Worm (Caenorhabditis elegans) whole organism, mixed stage, embryonic: ENCODE data around the gene flp-6.
A peak's percentile ranks its signal among the peaks of the same experiment; 100 is the strongest.

Source experiments
- M03D4.4 ChIP-seq: sonication (generic microtip); optimal IDR thresholded peaks from 2 replicates; lab custom pipeline; 2017; ENCODE audit warnings: mild to moderate bottlenecking, missing genetic modification characterization, missing compliant biosample characterization
- bed-3 ChIP-seq: fragments of 200-800 bp; sonication (Bioruptor generic); optimal IDR thresholded peaks from 3 replicates; lab custom pipeline; 2018; ENCODE audit warnings: mild to moderate bottlenecking, missing genetic modification characterization, moderate library complexity, missing compliant biosample characterization
- blmp-1 ChIP-seq: fragments of 150-350 bp; optimal IDR thresholded peaks from 2 replicates; lab custom pipeline; 2014; ENCODE audit warnings: missing biosample characterization, missing genetic modification characterization
- ceh-39 ChIP-seq: fragments of 150-350 bp; optimal IDR thresholded peaks from 2 replicates; lab custom pipeline; 2014; ENCODE audit warnings: missing biosample characterization, missing genetic modification characterization
- ceh-43 ChIP-seq: fragments of 200-800 bp; sonication (Bioruptor generic); optimal IDR thresholded peaks from 2 replicates; lab custom pipeline; 2018; ENCODE audit warnings: mild to moderate bottlenecking, missing genetic modification characterization, moderate library complexity, missing compliant biosample characterization
- ceh-83 ChIP-seq: fragments of 200-800 bp; sonication (Bioruptor generic); optimal IDR thresholded peaks from 2 replicates; lab custom pipeline; 2018; ENCODE audit warnings: mild to moderate bottlenecking, missing genetic modification characterization, missing compliant biosample characterization
- ces-1 ChIP-seq: fragments of 150-350 bp; optimal IDR thresholded peaks from 2 replicates; lab custom pipeline; 2014; ENCODE audit warnings: missing biosample characterization, missing genetic modification reagents, missing genetic modification characterization
- cnd-1 ChIP-seq: fragments of 200-800 bp; sonication (Bioruptor generic); optimal IDR thresholded peaks from 2 replicates; lab custom pipeline; 2018; ENCODE audit warnings: mild to moderate bottlenecking, missing genetic modification characterization, missing compliant biosample characterization
- drap-1 ChIP-seq: fragments of 200-800 bp; sonication (Bioruptor generic); optimal IDR thresholded peaks from 3 replicates; lab custom pipeline; 2018; ENCODE audit warnings: mild to moderate bottlenecking, missing genetic modification characterization, missing compliant biosample characterization
- elt-1 ChIP-seq: sonication (generic microtip); optimal IDR thresholded peaks from 2 replicates; lab custom pipeline; 2017; ENCODE audit warnings: missing genetic modification characterization, mild to moderate bottlenecking, missing compliant biosample characterization, antibody characterized with exemption, moderate library complexity, borderline replicate concordance; ENCODE audit not compliant: insufficient read depth
- elt-3 ChIP-seq: fragments of 150-350 bp; optimal IDR thresholded peaks from 2 replicates; lab custom pipeline; 2014; ENCODE audit warnings: missing biosample characterization, missing genetic modification characterization
- flh-1 ChIP-seq: fragments of 200-800 bp; sonication (Bioruptor generic); optimal IDR thresholded peaks from 2 replicates; lab custom pipeline; 2018; ENCODE audit warnings: mild to moderate bottlenecking, missing genetic modification characterization, moderate library complexity, missing compliant biosample characterization
- ham-2 ChIP-seq: fragments of 200-800 bp; sonication (Bioruptor generic); optimal IDR thresholded peaks from 2 replicates; lab custom pipeline; 2018; ENCODE audit warnings: mild to moderate bottlenecking, missing genetic modification characterization, missing compliant biosample characterization
- hlh-1 ChIP-seq: fragments of 150-350 bp; optimal IDR thresholded peaks from 2 replicates; lab custom pipeline; 2014; ENCODE audit warnings: missing biosample characterization, missing genetic modification reagents, missing genetic modification characterization
- lin-13 ChIP-seq: fragments of 150-350 bp; optimal IDR thresholded peaks from 2 replicates; lab custom pipeline; 2014; ENCODE audit warnings: missing biosample characterization, missing genetic modification characterization
- lin-32 ChIP-seq: fragments of 200-800 bp; sonication (Bioruptor generic); optimal IDR thresholded peaks from 2 replicates; lab custom pipeline; 2018; ENCODE audit warnings: mild to moderate bottlenecking, missing genetic modification characterization, missing compliant biosample characterization
- mab-5 ChIP-seq: fragments of 150-350 bp; optimal IDR thresholded peaks from 2 replicates; lab custom pipeline; 2014; ENCODE audit warnings: missing biosample characterization, missing genetic modification characterization
- mep-1 ChIP-seq: fragments of 150-350 bp; optimal IDR thresholded peaks from 2 replicates; lab custom pipeline; 2017; ENCODE audit warnings: missing biosample characterization, missing genetic modification reagents, missing genetic modification characterization, inconsistent platforms
- mls-2 ChIP-seq: sonication (generic microtip); optimal IDR thresholded peaks from 2 replicates; lab custom pipeline; 2016; ENCODE audit warnings: mild to moderate bottlenecking, missing genetic modification characterization, moderate library complexity, missing compliant biosample characterization
- nhr-12 ChIP-seq: fragments of 150-350 bp; optimal IDR thresholded peaks from 2 replicates; lab custom pipeline; 2014; ENCODE audit warnings: missing biosample characterization, missing genetic modification characterization
- nhr-2 ChIP-seq: fragments of 150-350 bp; optimal IDR thresholded peaks from 2 replicates; lab custom pipeline; 2014; ENCODE audit warnings: missing biosample characterization, missing genetic modification characterization
- nhr-237 ChIP-seq: fragments of 150-350 bp; optimal IDR thresholded peaks from 2 replicates; lab custom pipeline; 2014; ENCODE audit warnings: missing biosample characterization, missing genetic modification characterization
- nhr-76 ChIP-seq: sonication (generic microtip); optimal IDR thresholded peaks from 2 replicates; lab custom pipeline; 2017; ENCODE audit warnings: missing biosample characterization, missing genetic modification characterization
- pha-4 ChIP-seq: fragments of 150-350 bp; optimal IDR thresholded peaks from 2 replicates; lab custom pipeline; 2018; ENCODE audit warnings: missing biosample characterization, missing genetic modification reagents, missing genetic modification characterization
- sem-2 ChIP-seq: fragments of 200-800 bp; sonication (Bioruptor generic); optimal IDR thresholded peaks from 2 replicates; lab custom pipeline; 2018; ENCODE audit warnings: mild to moderate bottlenecking, missing genetic modification characterization, missing compliant biosample characterization
- snpc-4 ChIP-seq: fragments of 150-350 bp; optimal IDR thresholded peaks from 2 replicates; lab custom pipeline; 2014; ENCODE audit warnings: missing biosample characterization, missing genetic modification characterization
- sptf-1 ChIP-seq: sonication (generic microtip); optimal IDR thresholded peaks from 2 replicates; lab custom pipeline; 2017; ENCODE audit warnings: mild to moderate bottlenecking, missing genetic modification characterization, moderate library complexity, missing compliant biosample characterization
- tbx-8 ChIP-seq: fragments of 200-800 bp; sonication (Bioruptor generic); optimal IDR thresholded peaks from 2 replicates; lab custom pipeline; 2018; ENCODE audit warnings: mild to moderate bottlenecking, missing genetic modification characterization, moderate library complexity, missing compliant biosample characterization
- unc-120 ChIP-seq: sonication (generic microtip); optimal IDR thresholded peaks from 2 replicates; lab custom pipeline; 2017; ENCODE audit warnings: missing genetic modification characterization, missing compliant biosample characterization; ENCODE audit not compliant: poor library complexity, severe bottlenecking
- unc-62 ChIP-seq: fragments of 150-350 bp; optimal IDR thresholded peaks from 2 replicates; lab custom pipeline; 2014; ENCODE audit warnings: missing biosample characterization, missing genetic modification reagents, missing genetic modification characterization
- zip-8 ChIP-seq: fragments of 150-350 bp; optimal IDR thresholded peaks from 2 replicates; lab custom pipeline; 2014; ENCODE audit warnings: missing biosample characterization, missing genetic modification characterization
- ztf-11 ChIP-seq: fragments of 150-350 bp; optimal IDR thresholded peaks from 2 replicates; lab custom pipeline; 2014; ENCODE audit warnings: missing biosample characterization, missing genetic modification characterization

The flp-6 gene

DNA sequence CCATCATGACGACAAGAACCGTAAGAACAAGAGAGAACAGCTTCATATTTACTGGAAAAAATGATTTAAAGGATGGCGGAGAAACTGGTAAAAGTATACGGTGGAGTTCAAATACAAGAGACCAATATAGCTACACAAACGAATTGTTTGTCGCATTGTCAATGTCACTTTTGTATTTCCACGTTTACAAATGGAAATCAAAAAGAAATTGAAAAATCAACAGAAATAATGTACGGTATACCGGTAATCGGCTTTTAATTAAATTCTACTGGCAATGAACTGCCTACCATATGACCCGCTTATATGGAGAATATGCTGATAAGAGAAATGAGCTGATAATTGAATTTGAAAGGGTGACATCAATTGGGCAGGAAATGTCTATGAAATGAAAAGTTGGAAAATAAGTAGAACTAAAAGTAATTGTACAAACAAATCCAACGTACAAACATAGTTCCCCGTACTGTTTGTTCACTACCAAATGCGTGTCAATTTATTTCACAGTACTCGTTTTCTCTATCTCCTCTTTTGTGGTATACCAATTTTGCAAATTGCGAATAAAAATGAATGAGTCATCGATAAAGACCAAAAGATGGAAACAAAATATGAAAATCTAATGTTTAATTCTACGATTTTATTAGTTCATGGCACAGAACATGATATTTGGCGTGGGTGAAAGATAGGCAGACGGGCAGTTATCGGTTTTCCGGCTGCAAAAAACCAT, 19.8 kb downstream of the flp-6 start, which contains the start of gene K06A4.7:
Gene K06A4.7 (minus strand): TSS at position 51 of the 721 bp plus-strand sequence.
- TF ChIP-seq lin-32 (GFP tag; lab: Kevin White, UChicago) (no peak), zip-8 (tag; lab: Kevin White, UChicago) (no peak), ceh-43 (GFP tag; lab: Kevin White, UChicago) (no peak), cnd-1 (tag; lab: Kevin White, UChicago) (no peak), flh-1 (no peak), nhr-237 (tag; lab: Kevin White, UChicago) (no peak), unc-62 (GFP tag; lab: Kevin White, UChicago) (no peak), sptf-1 (tag; lab: Kevin White, UChicago) (no peak), elt-1 (tag; lab: Kevin White, UChicago) (no peak)

DNA sequence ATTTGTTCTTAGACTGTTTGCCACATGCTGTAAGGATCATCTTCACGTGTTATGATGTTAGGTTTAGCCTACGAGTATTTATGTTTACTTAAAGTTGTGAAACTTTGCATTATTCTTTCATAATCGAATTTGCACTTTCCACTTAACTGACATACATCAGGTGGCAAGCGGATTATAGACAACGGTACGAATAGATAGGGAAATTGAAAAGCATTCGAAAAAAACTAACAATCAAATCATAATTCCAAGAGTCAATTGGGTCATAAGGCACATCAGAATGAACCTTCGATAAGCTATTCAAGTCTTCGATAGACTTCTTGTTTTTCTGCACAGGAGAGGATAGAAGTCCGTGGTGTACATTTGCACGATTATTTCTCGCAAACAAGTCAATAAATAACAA, 20.7 kb downstream of the flp-6 start:
- TF ChIP-seq flh-1 (no peak), ceh-39 (tag; lab: Kevin White, UChicago) (no peak), drap-1 (GFP tag; lab: Kevin White, UChicago) (no peak), ces-1 (no peak)

ce11 chrV:9496742-9497141, 25.0 kb downstream of the flp-6 start, which contains the start of gene gsnl-1:
Gene gsnl-1 (plus strand): TSS chrV:9497042.
- TF ChIP-seq nhr-2 (tag; lab: Kevin White, UChicago) (no peak), zip-8 (tag; lab: Kevin White, UChicago) (no peak), nhr-237 (tag; lab: Kevin White, UChicago) (no peak)
- TF ChIP-seq, all 35 proteins: peak for 0

DNA sequence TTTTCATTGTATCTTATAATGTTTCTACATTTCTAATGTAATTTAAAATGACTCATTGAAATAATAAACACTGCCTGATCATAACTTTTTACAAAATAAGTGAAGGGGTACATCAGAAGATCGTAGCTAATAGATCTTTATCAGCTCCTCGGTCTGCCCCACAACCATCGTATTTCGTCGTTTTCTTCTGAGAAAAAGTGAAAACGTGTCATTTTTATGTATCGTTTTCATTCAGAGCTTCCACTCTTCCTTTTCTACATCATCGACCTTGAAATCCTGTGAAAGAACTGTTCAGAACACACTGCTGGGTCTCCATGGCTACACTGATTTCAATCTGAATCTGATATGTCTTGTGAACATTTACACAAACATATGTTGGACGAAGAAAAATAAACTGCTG, 27.5 kb downstream of the flp-6 start:
- TF ChIP-seq snpc-4 (no peak), nhr-12 (tag; lab: Kevin White, UChicago) (no peak), unc-62 (GFP tag; lab: Kevin White, UChicago) (no peak), ham-2 (GFP tag; lab: Kevin White, UChicago) (no peak), drap-1 (GFP tag; lab: Kevin White, UChicago) (no peak), nhr-237 (tag; lab: Kevin White, UChicago) (no peak), ztf-11 (tag; lab: Kevin White, UChicago) (no peak), blmp-1 (tag; lab: Kevin White, UChicago) (no peak), lin-13 (tag; lab: Kevin White, UChicago) (no peak)

ce11 chrV:9500826-9501451, 29.2 kb downstream of the flp-6 start, which contains the start of gene swt-5:
Gene swt-5 (plus strand): TSS chrV:9501401.
- TF ChIP-seq elt-3 (tag; lab: Kevin White, UChicago) (no peak), sem-2 (GFP tag; lab: Kevin White, UChicago) (no peak), nhr-2 (tag; lab: Kevin White, UChicago) (no peak), unc-62 (GFP tag; lab: Kevin White, UChicago) (no peak), ceh-43 (GFP tag; lab: Kevin White, UChicago) (no peak), ces-1 (no peak), hlh-1 (no peak)

DNA sequence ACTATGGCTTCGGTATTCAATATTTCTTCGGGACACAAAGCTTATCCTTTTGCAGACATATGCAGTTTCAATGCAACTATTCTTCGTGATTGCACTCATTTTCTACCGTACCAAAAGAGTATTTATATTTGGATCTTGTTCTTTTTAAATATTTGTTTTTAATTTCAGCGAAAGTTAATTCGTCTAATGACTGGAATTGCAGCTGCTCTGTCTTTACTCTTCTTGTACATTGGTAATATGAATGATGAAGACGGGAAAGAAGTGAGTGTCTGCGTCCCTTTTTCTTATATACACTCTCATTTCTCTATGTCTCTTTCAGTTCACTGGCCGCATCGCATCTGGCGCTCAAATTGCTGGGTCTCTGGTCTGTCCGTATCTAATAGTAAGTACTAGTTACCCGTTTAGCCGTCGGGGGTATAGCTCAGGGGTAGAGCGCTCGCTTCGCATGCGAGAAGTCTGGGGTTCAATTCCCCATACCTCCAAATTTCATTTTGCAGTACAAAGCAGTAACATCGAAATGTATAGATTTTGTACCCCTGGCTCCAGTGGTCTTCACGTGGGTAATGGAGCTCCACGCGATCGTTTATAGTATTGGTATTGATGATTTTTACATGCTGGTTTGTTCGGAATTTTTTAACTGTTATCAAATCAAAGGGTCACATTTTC, 31.5 kb downstream of the flp-6 start:
- TF ChIP-seq unc-120: peak; percentile 91
- no peak for TF ChIP-seq pha-4 (tag; lab: Kevin White, UChicago)
- peak; percentile 84 for TF ChIP-seq tbx-8 (GFP tag; lab: Kevin White, UChicago)
- TF ChIP-seq hlh-1: peak; percentile 40
- TF ChIP-seq mep-1 (tag; lab: Kevin White, UChicago): peak; percentile 62
- peak; percentile 93 for TF ChIP-seq M03D4.4
- peak; percentile 67 for TF ChIP-seq ces-1
- TF ChIP-seq bed-3 (GFP tag; lab: Kevin White, UChicago): peak; percentile 82
- TF ChIP-seq lin-32 (GFP tag; lab: Kevin White, UChicago): peak; percentile 87
- TF ChIP-seq ham-2 (GFP tag; lab: Kevin White, UChicago): peak; percentile 93
- no peak for TF ChIP-seq snpc-4
- TF ChIP-seq nhr-237 (tag; lab: Kevin White, UChicago): no peak
- TF ChIP-seq blmp-1 (tag; lab: Kevin White, UChicago): no peak
- peak; percentile 95 for TF ChIP-seq sptf-1 (tag; lab: Kevin White, UChicago)
- TF ChIP-seq nhr-76: no peak
- peak; percentile 88 for TF ChIP-seq sem-2 (GFP tag; lab: Kevin White, UChicago)
- no peak for TF ChIP-seq elt-1 (tag; lab: Kevin White, UChicago)
- peak; percentile 68 for TF ChIP-seq flh-1
- TF ChIP-seq nhr-12 (tag; lab: Kevin White, UChicago): peak; percentile 27
- no peak for TF ChIP-seq mab-5
- peak; percentile 31 for TF ChIP-seq lin-13 (tag; lab: Kevin White, UChicago)
- TF ChIP-seq elt-3 (tag; lab: Kevin White, UChicago): no peak
- TF ChIP-seq mls-2 (tag; lab: Kevin White, UChicago): peak; percentile 96
- TF ChIP-seq nhr-2 (tag; lab: Kevin White, UChicago): no peak
- TF ChIP-seq ztf-11 (tag; lab: Kevin White, UChicago): no peak
- TF ChIP-seq ceh-83 (GFP tag; lab: Kevin White, UChicago): peak; percentile 94
- peak; percentile 88 for TF ChIP-seq cnd-1 (tag; lab: Kevin White, UChicago)
